Fruit fly (Drosophila melanogaster): ENCODE results near the gene elg1.

The elg1 gene

dm6 chr3L:16128481-16128972 is 3.3 kb upstream of the elg1 start, which contains the start of gene Pgm1 (continued):
- TF ChIP-seq jumu (GFP tag; optimal IDR thresholded peaks at IDR 0.05) = peak; percentile 89
- peak; percentile 74 for TF ChIP-seq sisA (GFP tag; IDR thresholded peaks at IDR 0.05)
- TF ChIP-seq CG12299 (tag; optimal IDR thresholded peaks at IDR 0.05) = peak; percentile 69
- peak; percentile 82 for TF ChIP-seq CG4424 (GFP tag; optimal IDR thresholded peaks at IDR 0.05)
- TF ChIP-seq sr (GFP tag; IDR thresholded peaks at IDR 0.05) = peak; percentile 74; the same call in 2 of the 3 replicates
- TF ChIP-seq sd (tag; optimal IDR thresholded peaks at IDR 0.05) = no peak
- TF ChIP-seq Gsc (GFP tag; IDR thresholded peaks at IDR 0.05) = peak; percentile 54; the same call in 1 of the 2 replicates
- peak; percentile 63 for TF ChIP-seq wdn (GFP tag; IDR thresholded peaks at IDR 0.05)
- TF ChIP-seq CG32532 (GFP tag; IDR thresholded peaks at IDR 0.05) = peak; percentile 77
- peak; percentile 69 for TF ChIP-seq ac (GFP tag; optimal IDR thresholded peaks at IDR 0.05)
- peak; percentile 80 for TF ChIP-seq Hr3 (GFP tag; optimal IDR thresholded peaks at IDR 0.05)
- TF ChIP-seq Dfd (GFP tag; optimal IDR thresholded peaks at IDR 0.05) = no peak
- TF ChIP-seq CG2875 (GFP tag; optimal IDR thresholded peaks at IDR 0.05) = peak; percentile 69
- no peak for TF ChIP-seq twi (tag; optimal IDR thresholded peaks at IDR 0.05)
- peak; percentile 64 for TF ChIP-seq D19A (tag; optimal IDR thresholded peaks at IDR 0.05)
- peak; percentile 68 for TF ChIP-seq Dek (tag; optimal IDR thresholded peaks at IDR 0.05)
- peak; percentile 37; the same call in 1 of the 2 replicates for TF ChIP-seq Taf1 (GFP tag; IDR thresholded peaks at IDR 0.05)
- TF ChIP-seq CG34422 (GFP tag; IDR thresholded peaks at IDR 0.05) = peak; percentile 61
- peak; percentile 64 for TF ChIP-seq ttk (GFP tag; IDR thresholded peaks at IDR 0.05)
- peak; percentile 87 for TF ChIP-seq gcm2 (GFP tag; optimal IDR thresholded peaks at IDR 0.05)
- peak; percentile 47; the same call in 1 of the 3 replicates for TF ChIP-seq CG11560 (tag; IDR thresholded peaks at IDR 0.05)
- peak; percentile 98 for TF ChIP-seq CG34376 (GFP tag; optimal IDR thresholded peaks at IDR 0.05)
- TF ChIP-seq CG4404 (GFP tag; IDR thresholded peaks at IDR 0.05) = peak; percentile 37
- TF ChIP-seq sc (optimal IDR thresholded peaks at IDR 0.05) = no peak
- peak; percentile 50 for TF ChIP-seq sc (GFP tag; optimal IDR thresholded peaks at IDR 0.05)
- peak; percentile 66; the same call in 1 of the 2 replicates for TF ChIP-seq ranshi (GFP tag; IDR thresholded peaks at IDR 0.05)
- TF ChIP-seq CG1832 (GFP tag; optimal IDR thresholded peaks at IDR 0.05) = no peak
- TF ChIP-seq CoRest (tag; optimal IDR thresholded peaks at IDR 0.05) = peak; percentile 71
- no peak for TF ChIP-seq ato (GFP tag; IDR thresholded peaks at IDR 0.05; ENCODE audit: partially characterized antibody)
- TF ChIP-seq stc (GFP tag; IDR thresholded peaks at IDR 0.05) = peak; percentile 72
- TF ChIP-seq CG10979 (tag; optimal IDR thresholded peaks at IDR 0.05) = peak; percentile 79
- no peak for TF ChIP-seq gt (GFP tag; IDR thresholded peaks at IDR 0.05)
- peak; percentile 61 for TF ChIP-seq YL-1 (GFP tag; optimal IDR thresholded peaks at IDR 0.05)
- TF ChIP-seq BEAF-32 (GFP tag; optimal IDR thresholded peaks at IDR 0.05) = no peak
- TF ChIP-seq unc-4 (GFP tag; IDR thresholded peaks at IDR 0.05; ENCODE audit: partially characterized antibody) = no peak
- TF ChIP-seq dmrt11E (tag; optimal IDR thresholded peaks at IDR 0.05) = peak; percentile 69
- TF ChIP-seq CG34224 (GFP tag; IDR thresholded peaks at IDR 0.05; ENCODE audit: partially characterized antibody) = 0 out of 3 replicates have a peak, but pooled peaks have one; percentile 31
- no peak for TF ChIP-seq hbn (GFP tag; IDR thresholded peaks at IDR 0.05; ENCODE audit: partially characterized antibody)
- peak; percentile 44 for TF ChIP-seq CG4730 (GFP tag; IDR thresholded peaks at IDR 0.05)
- no peak for TF ChIP-seq Fer3 (tag; optimal IDR thresholded peaks at IDR 0.05)
- TF ChIP-seq NC2α (GFP tag; optimal IDR thresholded peaks at IDR 0.05) = peak; percentile 79
- TF ChIP-seq CG4282 (GFP tag; optimal IDR thresholded peaks at IDR 0.05) = peak; percentile 87
- TF ChIP-seq CG15601 (tag; optimal IDR thresholded peaks at IDR 0.05) = peak; percentile 51
- TF ChIP-seq CG1603 (tag; optimal IDR thresholded peaks at IDR 0.05) = peak; percentile 95
- TF ChIP-seq CG10321 (GFP tag; IDR thresholded peaks at IDR 0.05) = no peak
- no peak for TF ChIP-seq crol (GFP tag; IDR thresholded peaks at IDR 0.05)
- TF ChIP-seq CG11093 (GFP tag; IDR thresholded peaks at IDR 0.05) = peak; percentile 36; the same call in 2 of the 3 replicates
- peak; percentile 80 for TF ChIP-seq scrt (GFP tag; optimal IDR thresholded peaks at IDR 0.05)
- TF ChIP-seq Hr78 (GFP tag; optimal IDR thresholded peaks at IDR 0.05) = peak in 1 of 2 experiments; percentile 80
- peak; percentile 74 for TF ChIP-seq CG7556 (GFP tag; optimal IDR thresholded peaks at IDR 0.05)
